Worm (Caenorhabditis elegans) whole organism, L3 larva: Measurements from ENCODE around the gene srx-80.

Experiments
- R02D3.7 ChIP-seq: fragments of 150-350 bp; optimal IDR thresholded peaks from 2 replicates; lab custom pipeline; 2014; ENCODE audit warnings: missing biosample characterization, missing genetic modification characterization
- ZK546.5 ChIP-seq: sonication (generic microtip); optimal IDR thresholded peaks from 2 replicates; lab custom pipeline; 2017; ENCODE audit warnings: missing biosample characterization, missing genetic modification characterization
- aly-2 ChIP-seq: fragments of 150-350 bp; optimal IDR thresholded peaks from 2 replicates; lab custom pipeline; 2014; ENCODE audit warnings: missing biosample characterization, missing genetic modification characterization
- ama-1 ChIP-seq: fragments of 150-350 bp; optimal IDR thresholded peaks from 2 replicates; lab custom pipeline; 2018
- ceh-28 ChIP-seq: fragments of 150-350 bp; optimal IDR thresholded peaks from 2 replicates; lab custom pipeline; 2014; ENCODE audit warnings: missing biosample characterization, missing genetic modification reagents, missing genetic modification characterization
- ceh-82 ChIP-seq: fragments of 150-350 bp; optimal IDR thresholded peaks from 2 replicates; lab custom pipeline; 2014; ENCODE audit warnings: missing biosample characterization, missing genetic modification characterization
- ceh-9 ChIP-seq: sonication (generic microtip); optimal IDR thresholded peaks from 2 replicates; lab custom pipeline; 2018; ENCODE audit warnings: missing biosample characterization, missing genetic modification characterization
- daf-12 ChIP-seq: fragments of 150-350 bp; optimal IDR thresholded peaks from 2 replicates; lab custom pipeline; 2014; ENCODE audit warnings: missing biosample characterization, missing genetic modification reagents, missing genetic modification characterization
- egl-27 ChIP-seq: sonication (generic microtip); optimal IDR thresholded peaks from 4 replicates; lab custom pipeline; 2017; ENCODE audit warnings: missing biosample characterization, missing genetic modification reagents, missing genetic modification characterization
- egl-5 ChIP-seq: fragments of 150-350 bp; optimal IDR thresholded peaks from 2 replicates; lab custom pipeline; 2017; ENCODE audit warnings: missing biosample characterization, missing genetic modification reagents, missing genetic modification characterization, inconsistent platforms
- elt-1 ChIP-seq: fragments of 150-350 bp; optimal IDR thresholded peaks from 2 replicates; lab custom pipeline; 2014; ENCODE audit warnings: missing biosample characterization, missing genetic modification characterization
- elt-2 ChIP-seq: sonication (generic microtip); optimal IDR thresholded peaks from 2 replicates; lab custom pipeline; 2016; ENCODE audit warnings: missing genetic modification reagents, mild to moderate bottlenecking, missing genetic modification characterization, missing compliant biosample characterization
- elt-3 ChIP-seq, 3 experiments: fragments of 150-350 bp in 1 of 3; sonication (generic microtip) in 2 of 3; optimal IDR thresholded peaks; 2 replicates in 2 of 3; 4 replicates in 1 of 3; lab custom pipeline; 2014 to 2017; ENCODE audit warnings: missing biosample characterization in 3 of 3, missing genetic modification characterization in 3 of 3
- eor-1 ChIP-seq, 2 experiments: fragments of 150-350 bp; optimal IDR thresholded peaks; 2 replicates each; lab custom pipeline; 2014 to 2018; ENCODE audit warnings: missing biosample characterization in 2 of 2, missing genetic modification characterization in 2 of 2
- fkh-10 ChIP-seq: sonication (generic microtip); optimal IDR thresholded peaks from 2 replicates; lab custom pipeline; 2017; ENCODE audit warnings: missing biosample characterization, missing genetic modification reagents, missing genetic modification characterization
- fkh-2 ChIP-seq: fragments of 150-350 bp; optimal IDR thresholded peaks from 2 replicates; lab custom pipeline; 2014; ENCODE audit warnings: missing biosample characterization, missing genetic modification reagents, missing genetic modification characterization
- fos-1 ChIP-seq: fragments of 150-350 bp; optimal IDR thresholded peaks from 2 replicates; lab custom pipeline; 2014; ENCODE audit warnings: missing biosample characterization, missing genetic modification characterization
- hmg-11 ChIP-seq: sonication (generic microtip); optimal IDR thresholded peaks from 2 replicates; lab custom pipeline; 2016; ENCODE audit warnings: missing genetic modification characterization, missing compliant biosample characterization
- jun-1 ChIP-seq: fragments of 150-350 bp; optimal IDR thresholded peaks from 2 replicates; lab custom pipeline; 2014; ENCODE audit warnings: missing biosample characterization, missing genetic modification reagents, missing genetic modification characterization
- lin-15B ChIP-seq: fragments of 150-350 bp; optimal IDR thresholded peaks from 2 replicates; lab custom pipeline; 2014; ENCODE audit warnings: missing biosample characterization, missing genetic modification characterization
- lin-39 ChIP-seq: fragments of 150-350 bp; optimal IDR thresholded peaks from 2 replicates; lab custom pipeline; 2018; ENCODE audit warnings: missing biosample characterization, missing genetic modification reagents, missing genetic modification characterization
- lsy-12 ChIP-seq: sonication (generic microtip); optimal IDR thresholded peaks from 2 replicates; lab custom pipeline; 2016; ENCODE audit warnings: mild to moderate bottlenecking, missing genetic modification characterization, missing compliant biosample characterization
- mml-1 ChIP-seq: fragments of 150-350 bp; sonication (generic microtip); optimal IDR thresholded peaks from 3 replicates; lab custom pipeline; 2014; ENCODE audit warnings: missing biosample characterization, missing genetic modification characterization
- nfya-1 ChIP-seq: sonication (generic microtip); optimal IDR thresholded peaks from 2 replicates; lab custom pipeline; 2017; ENCODE audit warnings: missing genetic modification characterization, mild to moderate bottlenecking, missing compliant biosample characterization, antibody characterized with exemption, moderate library complexity; ENCODE audit not compliant: insufficient read depth
- nhr-11 ChIP-seq: fragments of 150-350 bp; optimal IDR thresholded peaks from 2 replicates; lab custom pipeline; 2014; ENCODE audit warnings: missing biosample characterization, missing genetic modification characterization
- nhr-12 ChIP-seq: fragments of 150-350 bp; optimal IDR thresholded peaks from 2 replicates; lab custom pipeline; 2014; ENCODE audit warnings: missing biosample characterization, missing genetic modification characterization
- nhr-23 ChIP-seq: fragments of 150-350 bp; optimal IDR thresholded peaks from 2 replicates; lab custom pipeline; 2014; ENCODE audit warnings: missing biosample characterization, missing genetic modification reagents, missing genetic modification characterization
- nhr-237 ChIP-seq: fragments of 150-350 bp; optimal IDR thresholded peaks from 2 replicates; lab custom pipeline; 2014; ENCODE audit warnings: missing biosample characterization, missing genetic modification characterization
- nhr-25 ChIP-seq: sonication (generic microtip); optimal IDR thresholded peaks from 2 replicates; lab custom pipeline; 2017; ENCODE audit warnings: missing biosample characterization, missing genetic modification characterization
- nhr-28 ChIP-seq: fragments of 150-350 bp; optimal IDR thresholded peaks from 2 replicates; lab custom pipeline; 2014; ENCODE audit warnings: missing biosample characterization, missing genetic modification characterization
- nhr-43 ChIP-seq: sonication (generic microtip); optimal IDR thresholded peaks from 2 replicates; lab custom pipeline; 2016; ENCODE audit warnings: mild to moderate bottlenecking, missing genetic modification characterization, missing compliant biosample characterization; ENCODE audit not compliant: poor library complexity, severe bottlenecking
- nhr-67 ChIP-seq: fragments of 150-350 bp; optimal IDR thresholded peaks from 2 replicates; lab custom pipeline; 2014; ENCODE audit warnings: missing biosample characterization, missing genetic modification characterization
- nhr-76 ChIP-seq: fragments of 150-350 bp; sonication (generic microtip); optimal IDR thresholded peaks from 5 replicates; lab custom pipeline; 2014; ENCODE audit warnings: missing biosample characterization, missing genetic modification characterization
- nhr-77 ChIP-seq: fragments of 150-350 bp; optimal IDR thresholded peaks from 2 replicates; lab custom pipeline; 2014; ENCODE audit warnings: missing biosample characterization, missing genetic modification characterization
- pha-4 ChIP-seq: fragments of 150-350 bp; optimal IDR thresholded peaks from 2 replicates; lab custom pipeline; 2014; ENCODE audit warnings: missing biosample characterization, missing genetic modification reagents, missing genetic modification characterization
- pqm-1 ChIP-seq: fragments of 150-350 bp; optimal IDR thresholded peaks from 2 replicates; lab custom pipeline; 2017; ENCODE audit warnings: missing biosample characterization, missing genetic modification characterization, inconsistent platforms
- snpc-4 ChIP-seq: fragments of 150-350 bp; optimal IDR thresholded peaks from 2 replicates; lab custom pipeline; 2014; ENCODE audit warnings: missing biosample characterization, missing genetic modification characterization
- tbx-2 ChIP-seq: sonication (generic microtip); optimal IDR thresholded peaks from 2 replicates; lab custom pipeline; 2016; ENCODE audit warnings: mild to moderate bottlenecking, missing genetic modification characterization, missing compliant biosample characterization
- unc-39 ChIP-seq: sonication (generic microtip); optimal IDR thresholded peaks from 4 replicates; lab custom pipeline; 2017; ENCODE audit warnings: missing biosample characterization, missing genetic modification characterization
- unc-62 ChIP-seq: fragments of 150-350 bp; sonication (generic microtip); optimal IDR thresholded peaks from 4 replicates; lab custom pipeline; 2014; ENCODE audit warnings: missing biosample characterization, missing genetic modification reagents, missing genetic modification characterization
- zag-1 ChIP-seq: fragments of 150-350 bp; optimal IDR thresholded peaks from 2 replicates; lab custom pipeline; 2014; ENCODE audit warnings: missing biosample characterization, missing genetic modification characterization
- ztf-11 ChIP-seq: fragments of 150-350 bp; optimal IDR thresholded peaks from 2 replicates; lab custom pipeline; 2014; ENCODE audit warnings: missing biosample characterization, missing genetic modification characterization
- ztf-4 ChIP-seq: fragments of 150-350 bp; optimal IDR thresholded peaks from 2 replicates; lab custom pipeline; 2014; ENCODE audit warnings: missing biosample characterization, missing genetic modification characterization

The srx-80 gene

ce11 chrV:11574563-11574962, 19.0 kb upstream of the srx-80 start:
- TF ChIP-seq nfya-1 (tag; lab: Kevin White, UChicago) (peak; percentile 27), elt-3 (tag; optimal IDR thresholded peaks at IDR 0.05; lab: Kevin White, UChicago) (no peak), nhr-28 (tag; lab: Kevin White, UChicago) (no peak), pqm-1 (tag; lab: Kevin White, UChicago) (peak; percentile 11), pha-4 (tag; lab: Kevin White, UChicago) (peak; percentile 39), nhr-43 (peak; percentile 39)

ce11 chrV:11580826-11581225, 12.7 kb upstream of the srx-80 start, which contains the start of gene srx-90:
TSS of gene srx-90 (plus strand) at chrV:11581126.
- TF ChIP-seq daf-12 (tag; lab: Kevin White, UChicago) (no peak), ceh-28 (tag; lab: Kevin White, UChicago) (no peak), ama-1 (lab: Kevin White, UChicago) (no peak), fkh-2 (tag; lab: Kevin White, UChicago) (no peak), fkh-10 (GFP tag; lab: Kevin White, UChicago) (no peak), hmg-11 (tag; lab: Kevin White, UChicago) (no peak), R02D3.7 (tag; lab: Kevin White, UChicago) (no peak)
- TF ChIP-seq, all 47 proteins: peak for 0

- TF ChIP-seq ztf-11 (no peak), elt-2 (tag; lab: Kevin White, UChicago) (no peak), nhr-11 (no peak), nhr-25 (tag; lab: Kevin White, UChicago) (no peak), egl-5 (tag; lab: Kevin White, UChicago) (no peak), nfya-1 (tag; lab: Kevin White, UChicago) (no peak), lin-15B (tag; lab: Kevin White, UChicago) (no peak), nhr-28 (tag; lab: Kevin White, UChicago) (no peak), fkh-2 (tag; lab: Kevin White, UChicago) (no peak), daf-12 (tag; lab: Kevin White, UChicago) (no peak), fos-1 (no peak), hmg-11 (tag; lab: Kevin White, UChicago) (no peak), pha-4 (tag; lab: Kevin White, UChicago) (no peak)
- TF ChIP-seq, all 47 proteins: peak for 0
Measured at ce11 chrV:11583212-11583611, 10.3 kb upstream of the srx-80 start, which contains the start of gene srx-88. TSS of gene srx-88 (plus strand) at chrV:11583512.

ce11 chrV:11585122-11585521, 8.4 kb upstream of the srx-80 start:
- TF ChIP-seq ZK546.5 (tag; lab: Kevin White, UChicago) (no peak), nhr-28 (tag; lab: Kevin White, UChicago) (no peak), jun-1 (tag; lab: Kevin White, UChicago) (no peak), ztf-11 (no peak), hmg-11 (tag; lab: Kevin White, UChicago) (no peak), lsy-12 (no peak), fkh-2 (tag; lab: Kevin White, UChicago) (no peak), nhr-25 (tag; lab: Kevin White, UChicago) (peak; percentile 41), nhr-43 (peak; percentile 74), tbx-2 (tag; lab: Kevin White, UChicago) (no peak), nhr-11 (no peak), nhr-77 (tag; lab: Kevin White, UChicago) (peak; percentile 18), unc-62 (GFP tag; lab: Kevin White, UChicago) (no peak), egl-5 (tag; lab: Kevin White, UChicago) (no peak), elt-1 (no peak), eor-1 (tag; optimal IDR thresholded peaks at IDR 0.05; lab: Kevin White, UChicago) (no peak), pha-4 (tag; lab: Kevin White, UChicago) (no peak), ama-1 (lab: Kevin White, UChicago) (peak; percentile 60), nhr-237 (no peak), unc-39 (tag; lab: Kevin White, UChicago) (no peak), nhr-12 (no peak), mml-1 (no peak), zag-1 (tag; lab: Kevin White, UChicago) (no peak), ceh-9 (no peak), nhr-23 (tag; lab: Kevin White, UChicago) (no peak), snpc-4 (tag; lab: Kevin White, UChicago) (peak; percentile 95), nfya-1 (tag; lab: Kevin White, UChicago) (peak; percentile 5), ztf-4 (tag; lab: Kevin White, UChicago) (no peak), fkh-10 (GFP tag; lab: Kevin White, UChicago) (no peak), ceh-28 (tag; lab: Kevin White, UChicago) (no peak), lin-39 (tag; lab: Kevin White, UChicago) (no peak), nhr-67 (tag; lab: Kevin White, UChicago) (no peak), R02D3.7 (tag; lab: Kevin White, UChicago) (no peak), daf-12 (tag; lab: Kevin White, UChicago) (no peak), egl-27 (tag; lab: Kevin White, UChicago) (no peak), elt-2 (tag; lab: Kevin White, UChicago) (peak; percentile 16), aly-2 (tag; lab: Kevin White, UChicago) (no peak), fos-1 (no peak), ceh-82 (tag; lab: Kevin White, UChicago) (peak; percentile 40), nhr-76 (tag; lab: Kevin White, UChicago) (no peak), elt-3 (tag; optimal IDR thresholded peaks at IDR 0.05; lab: Kevin White, UChicago) (peak in 1 of 3 experiments; percentile 57), pqm-1 (tag; lab: Kevin White, UChicago) (peak; percentile 34)
